Worm (Caenorhabditis elegans) whole organism, L4 larva: ENCODE results near the gene C16B8.4.

ENCODE experiments used
- D1046.2 ChIP-seq: fragments of 200-800 bp; sonication (Bioruptor generic); IDR thresholded peaks from 2 replicates; pipeline ENCODE4 v1.3.6; 2022; ENCODE audit warnings: missing genetic modification characterization, missing compliant biosample characterization
- F10B5.3 ChIP-seq: sonication (generic microtip); optimal IDR thresholded peaks from 2 replicates; lab custom pipeline; 2016; ENCODE audit warnings: mild to moderate bottlenecking, missing genetic modification characterization, missing compliant biosample characterization
- F26F4.8 ChIP-seq: fragments of 200-800 bp; sonication (Bioruptor generic); conservative IDR thresholded peaks from 2 replicates; pipeline ENCODE4 v1.3.6; 2022; ENCODE audit warnings: missing genetic modification characterization, missing compliant biosample characterization
- F37D6.2 ChIP-seq: sonication (generic microtip); optimal IDR thresholded peaks from 2 replicates; lab custom pipeline; 2016; ENCODE audit warnings: mild to moderate bottlenecking, missing genetic modification characterization, missing compliant biosample characterization
- F49E8.2 ChIP-seq: sonication (generic microtip); optimal IDR thresholded peaks from 2 replicates; lab custom pipeline; 2016; ENCODE audit warnings: missing compliant biosample characterization, mild to moderate bottlenecking, missing genetic modification characterization, borderline replicate concordance
- Y5F2A.4 ChIP-seq: fragments of 200-800 bp; sonication (Bioruptor generic); optimal IDR thresholded peaks from 2 replicates; lab custom pipeline; 2018; ENCODE audit warnings: mild to moderate bottlenecking, missing genetic modification characterization, missing compliant biosample characterization
- aha-1 ChIP-seq: fragments of 150-350 bp; peaks from one replicate; lab custom pipeline; 2014; ENCODE audit warnings: missing biosample characterization, missing genetic modification characterization
- attf-4 ChIP-seq: sonication (generic microtip); optimal IDR thresholded peaks from 3 replicates; lab custom pipeline; 2017; ENCODE audit warnings: missing biosample characterization, missing genetic modification characterization
- ceh-28 ChIP-seq: fragments of 150-350 bp; optimal IDR thresholded peaks from 2 replicates; lab custom pipeline; 2014; ENCODE audit warnings: missing biosample characterization, missing genetic modification reagents, missing genetic modification characterization
- ceh-32 ChIP-seq: sonication (generic microtip); optimal IDR thresholded peaks from 2 replicates; lab custom pipeline; 2016; ENCODE audit warnings: mild to moderate bottlenecking, missing genetic modification characterization, missing compliant biosample characterization; ENCODE audit not compliant: poor library complexity
- ceh-44 ChIP-seq: fragments of 200-800 bp; sonication (Bioruptor generic); IDR thresholded peaks from 2 replicates; pipeline ENCODE4 v1.3.6; 2022; ENCODE audit warnings: missing genetic modification reagents, missing genetic modification characterization, missing compliant biosample characterization
- ceh-62 ChIP-seq: sonication (generic microtip); optimal IDR thresholded peaks from 2 replicates; lab custom pipeline; 2017; ENCODE audit warnings: missing biosample characterization, missing genetic modification characterization
- cey-2 ChIP-seq: sonication (generic microtip); optimal IDR thresholded peaks from 3 replicates; lab custom pipeline; 2017; ENCODE audit warnings: missing genetic modification characterization, mild to moderate bottlenecking, missing compliant biosample characterization, antibody characterized with exemption, borderline replicate concordance; ENCODE audit not compliant: insufficient read depth
- ctbp-1 ChIP-seq: fragments of 200-800 bp; sonication (Bioruptor generic); IDR thresholded peaks from 2 replicates; pipeline ENCODE4 v1.3.6; 2022; ENCODE audit warnings: missing genetic modification reagents, missing genetic modification characterization, missing compliant biosample characterization
- daf-16 ChIP-seq, 3 experiments: sonication (generic microtip); optimal IDR thresholded peaks; 2 replicates each; lab custom pipeline; 2016 to 2017; ENCODE audit warnings: missing genetic modification characterization in 3 of 3, missing genetic modification reagents in 3 of 3, mild to moderate bottlenecking in 2 of 3, missing compliant biosample characterization in 2 of 3, missing biosample characterization in 1 of 3, moderate library complexity in 1 of 3
- daf-19 ChIP-seq: fragments of 200-800 bp; sonication (Bioruptor generic); conservative IDR thresholded peaks from 2 replicates; pipeline ENCODE4 v1.3.6; 2022; ENCODE audit warnings: missing genetic modification characterization, missing compliant biosample characterization
- dmd-8 ChIP-seq: fragments of 200-800 bp; sonication (Bioruptor generic); IDR thresholded peaks from 2 replicates; pipeline ENCODE4 v1.3.6; 2022; ENCODE audit warnings: missing genetic modification characterization, missing compliant biosample characterization
- dmd-9 ChIP-seq: fragments of 200-800 bp; sonication (Bioruptor generic); IDR thresholded peaks from 2 replicates; pipeline ENCODE4 v1.3.6; 2022; ENCODE audit warnings: missing genetic modification reagents, missing genetic modification characterization, missing compliant biosample characterization
- duxl-1 ChIP-seq: sonication (generic microtip); optimal IDR thresholded peaks from 2 replicates; lab custom pipeline; 2016; ENCODE audit warnings: mild to moderate bottlenecking, missing genetic modification characterization, moderate library complexity, missing compliant biosample characterization; ENCODE audit not compliant: poor library complexity
- dve-1 ChIP-seq: sonication (generic microtip); optimal IDR thresholded peaks from 2 replicates; lab custom pipeline; 2017; ENCODE audit warnings: antibody characterized with exemption, mild to moderate bottlenecking, missing genetic modification characterization, missing compliant biosample characterization; ENCODE audit not compliant: insufficient read depth
- egl-43 ChIP-seq: fragments of 200-800 bp; sonication (Bioruptor generic); IDR thresholded peaks from 2 replicates; pipeline ENCODE4 v1.3.6; 2022; ENCODE audit warnings: missing genetic modification reagents, missing genetic modification characterization, missing compliant biosample characterization
- hlh-11 ChIP-seq: fragments of 200-800 bp; sonication (Bioruptor generic); optimal IDR thresholded peaks from 2 replicates; lab custom pipeline; 2018; ENCODE audit warnings: mild to moderate bottlenecking, missing genetic modification characterization, missing compliant biosample characterization
- hmg-1.1 ChIP-seq: fragments of 200-800 bp; sonication (Bioruptor generic); IDR thresholded peaks from 2 replicates; pipeline ENCODE4 v1.3.6; 2022; ENCODE audit warnings: missing genetic modification reagents, missing genetic modification characterization, missing compliant biosample characterization
- lin-1 ChIP-seq: fragments of 200-800 bp; sonication (Bioruptor generic); IDR thresholded peaks from 2 replicates; pipeline ENCODE4 v1.3.6; 2022; ENCODE audit warnings: missing genetic modification reagents, missing genetic modification characterization, missing compliant biosample characterization
- lin-38 ChIP-seq: fragments of 200-800 bp; sonication (Bioruptor generic); IDR thresholded peaks from 2 replicates; pipeline ENCODE4 v1.3.6; 2022; ENCODE audit warnings: missing genetic modification reagents, missing genetic modification characterization, missing compliant biosample characterization
- lsy-2 ChIP-seq, 2 experiments: fragments of 150-350 bp in 1 of 2; sonication (generic microtip) in 1 of 2; optimal IDR thresholded peaks; 2 replicates each; lab custom pipeline; 2014 to 2017; ENCODE audit warnings: missing biosample characterization in 2 of 2, missing genetic modification characterization in 2 of 2
- mxl-3 ChIP-seq: fragments of 200-800 bp; sonication (Bioruptor generic); optimal IDR thresholded peaks from 2 replicates; lab custom pipeline; 2018; ENCODE audit warnings: mild to moderate bottlenecking, missing genetic modification characterization, missing compliant biosample characterization
- nhr-111 ChIP-seq: fragments of 200-800 bp; sonication (Bioruptor generic); optimal IDR thresholded peaks from 2 replicates; lab custom pipeline; 2018; ENCODE audit warnings: mild to moderate bottlenecking, missing genetic modification characterization, missing compliant biosample characterization
- nhr-237 ChIP-seq: sonication (generic microtip); optimal IDR thresholded peaks from 2 replicates; lab custom pipeline; 2017; ENCODE audit warnings: missing biosample characterization, missing genetic modification characterization
- nhr-28 ChIP-seq: fragments of 150-350 bp; optimal IDR thresholded peaks from 2 replicates; lab custom pipeline; 2014; ENCODE audit warnings: missing biosample characterization, missing genetic modification characterization
- nhr-6 ChIP-seq: fragments of 150-350 bp; optimal IDR thresholded peaks from 2 replicates; lab custom pipeline; 2014; ENCODE audit warnings: missing biosample characterization, missing genetic modification characterization
- nhr-76 ChIP-seq: fragments of 150-350 bp; optimal IDR thresholded peaks from 2 replicates; lab custom pipeline; 2014; ENCODE audit warnings: missing biosample characterization, missing genetic modification characterization
- php-3 ChIP-seq: fragments of 200-800 bp; sonication (Bioruptor generic); IDR thresholded peaks from 2 replicates; pipeline ENCODE4 v1.3.6; 2022; ENCODE audit warnings: missing genetic modification reagents, missing genetic modification characterization, missing compliant biosample characterization
- pqm-1 ChIP-seq: sonication (generic microtip); optimal IDR thresholded peaks from 2 replicates; lab custom pipeline; 2017; ENCODE audit warnings: missing biosample characterization, missing genetic modification characterization
- rbr-2 ChIP-seq: sonication (generic microtip); optimal IDR thresholded peaks from 2 replicates; lab custom pipeline; 2016; ENCODE audit warnings: missing genotype, missing genetic modification characterization, missing compliant biosample characterization
- saeg-2 ChIP-seq: fragments of 200-800 bp; sonication (Bioruptor generic); IDR thresholded peaks from 2 replicates; pipeline ENCODE4 v1.3.6; 2022; ENCODE audit warnings: missing genetic modification reagents, missing genetic modification characterization, missing compliant biosample characterization
- snpc-4 ChIP-seq: fragments of 150-350 bp; optimal IDR thresholded peaks from 2 replicates; lab custom pipeline; 2014; ENCODE audit warnings: missing biosample characterization, missing genetic modification characterization
- spr-1 ChIP-seq: sonication (generic microtip); optimal IDR thresholded peaks from 2 replicates; lab custom pipeline; 2016; ENCODE audit warnings: mild to moderate bottlenecking, missing genetic modification characterization, missing compliant biosample characterization
- tag-97 ChIP-seq: fragments of 200-800 bp; sonication (Bioruptor generic); IDR thresholded peaks from 2 replicates; pipeline ENCODE4 v1.3.6; 2022; ENCODE audit warnings: missing genetic modification characterization, missing compliant biosample characterization
- unc-130 ChIP-seq: sonication (generic microtip); optimal IDR thresholded peaks from 2 replicates; lab custom pipeline; 2016; ENCODE audit warnings: missing genetic modification reagents, missing genetic modification characterization, missing compliant biosample characterization
- unc-39 ChIP-seq: sonication (generic microtip); optimal IDR thresholded peaks from 2 replicates; lab custom pipeline; 2017; ENCODE audit warnings: missing biosample characterization, missing genetic modification characterization
- unc-62 ChIP-seq, 3 experiments: fragments of 150-350 bp in 1 of 3; sonication (generic microtip); optimal IDR thresholded peaks in 2 of 3; peaks in 1 of 3; 1 replicate in 1 of 3; 2 replicates in 2 of 3; lab custom pipeline; 2014 to 2017; ENCODE audit warnings: missing biosample characterization in 3 of 3, missing genetic modification characterization in 3 of 3, missing genetic modification reagents in 3 of 3, missing genotype in 1 of 3
- vab-7 ChIP-seq: fragments of 200-800 bp; sonication (Bioruptor generic); IDR thresholded peaks from 2 replicates; pipeline ENCODE4 v1.3.6; 2022; ENCODE audit warnings: missing genetic modification reagents, missing genetic modification characterization, missing compliant biosample characterization
- zfp-3 ChIP-seq: fragments of 200-800 bp; sonication (Bioruptor generic); conservative IDR thresholded peaks from 2 replicates; pipeline ENCODE4 v1.3.6; 2022; ENCODE audit warnings: missing genetic modification reagents, missing genetic modification characterization, missing compliant biosample characterization
- zip-11 ChIP-seq: fragments of 200-800 bp; sonication (Bioruptor generic); IDR thresholded peaks from 2 replicates; pipeline ENCODE4 v1.3.6; 2022; ENCODE audit warnings: missing genetic modification characterization, missing compliant biosample characterization
- ztf-11 ChIP-seq: fragments of 150-350 bp; optimal IDR thresholded peaks from 2 replicates; lab custom pipeline; 2014; ENCODE audit warnings: missing biosample characterization, missing genetic modification characterization
- ztf-7 ChIP-seq: fragments of 150-350 bp; optimal IDR thresholded peaks from 2 replicates; lab custom pipeline; 2014; ENCODE audit warnings: missing biosample characterization, missing genetic modification characterization

Gene C16B8.4

DNA sequence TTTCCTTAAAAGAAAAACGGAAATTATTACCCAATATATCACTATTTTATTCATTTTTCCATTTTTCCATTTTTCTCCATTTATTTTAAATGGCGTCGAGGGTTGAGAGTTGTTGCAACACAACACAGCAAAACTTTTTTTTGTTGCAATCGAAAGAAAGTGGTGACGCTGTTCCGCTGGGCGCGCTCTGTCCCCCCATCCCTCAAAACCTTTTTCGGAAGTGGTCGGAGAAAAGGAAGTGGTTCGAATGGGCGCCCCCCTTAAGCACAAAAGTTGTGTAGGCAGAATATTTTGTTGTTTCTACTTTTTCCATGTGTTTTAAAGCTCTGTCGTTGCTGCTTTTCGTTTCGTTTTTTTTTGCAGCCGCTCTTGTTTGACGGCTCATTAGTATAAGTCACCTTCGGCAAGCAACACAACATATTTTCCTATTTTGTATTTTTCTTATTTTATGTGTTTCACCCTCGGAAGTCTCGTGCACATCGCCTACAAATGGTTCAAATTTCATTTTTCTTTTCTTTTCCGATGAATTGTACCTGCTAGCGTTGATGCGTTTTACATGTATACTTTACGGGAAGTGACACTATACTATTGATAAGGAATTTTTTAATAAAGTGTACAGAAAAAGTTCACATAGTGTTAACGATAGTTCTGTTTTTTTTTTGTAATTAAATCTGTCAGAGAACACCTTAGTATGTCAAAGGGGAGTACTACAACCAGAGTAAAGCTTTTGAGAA lies 44.3 kb upstream of the C16B8.4 start:
- TF ChIP-seq unc-62 (GFP tag; optimal IDR thresholded peaks at IDR 0.05 in 1 of 2; lab: Kevin White, UChicago): peak in 1 of 2 experiments; percentile 59
- no peak for TF ChIP-seq unc-62 (tag; optimal IDR thresholded peaks at IDR 0.05; lab: Kevin White, UChicago)
- no peak for TF ChIP-seq ceh-32 (tag; lab: Kevin White, UChicago)
- no peak for TF ChIP-seq cey-2 (tag; lab: Kevin White, UChicago)
- TF ChIP-seq rbr-2: peak; percentile 32
- TF ChIP-seq ctbp-1 (GFP tag; lab: Robert Waterston, UW): 0 out of 2 replicates have a peak, but pooled peaks have one; percentile 33
- no peak for TF ChIP-seq ztf-7 (tag; lab: Kevin White, UChicago)
- TF ChIP-seq lin-1 (GFP tag; lab: Robert Waterston, UW): no peak
- peak; percentile 29; the same call in 1 of the 2 replicates for TF ChIP-seq vab-7 (GFP tag; lab: Robert Waterston, UW)
- TF ChIP-seq daf-16 (GFP tag; optimal IDR thresholded peaks at IDR 0.05; lab: Kevin White, UChicago): no peak
- TF ChIP-seq daf-16 (tag; optimal IDR thresholded peaks at IDR 0.05; lab: Kevin White, UChicago): peak; percentile 32
- peak; percentile 64; the same call in 1 of the 2 replicates for TF ChIP-seq egl-43 (GFP tag; lab: Robert Waterston, UW)
- no peak for TF ChIP-seq tag-97
- no peak for TF ChIP-seq nhr-76 (tag; lab: Kevin White, UChicago)
- peak; percentile 15 for TF ChIP-seq pqm-1 (tag; lab: Kevin White, UChicago)
- TF ChIP-seq nhr-28 (tag; lab: Kevin White, UChicago): peak; percentile 75
- no peak for TF ChIP-seq ceh-62 (tag; lab: Kevin White, UChicago)
- TF ChIP-seq hmg-1.1 (GFP tag; lab: Robert Waterston, UW): 0 out of 2 replicates have a peak, but pooled peaks have one; percentile 36
- TF ChIP-seq hlh-11 (tag; lab: Kevin White, UChicago): peak; percentile 22
- no peak for TF ChIP-seq spr-1 (tag; lab: Kevin White, UChicago)
- TF ChIP-seq ceh-28 (tag; lab: Kevin White, UChicago): no peak
- TF ChIP-seq, all 104 proteins: peak for 10

ce11 chrX:4016113-4016512 lies 42.7 kb upstream of the C16B8.4 start, which contains the start of gene hrg-1:
hrg-1 (minus strand) TSS chrX:4016221.
- no peak for TF ChIP-seq zip-11
- TF ChIP-seq nhr-6: no peak
- no peak for TF ChIP-seq duxl-1 (tag; lab: Kevin White, UChicago)
- TF ChIP-seq dve-1 (tag; lab: Kevin White, UChicago): peak; percentile 77
- TF ChIP-seq attf-4: no peak
- no peak for TF ChIP-seq dmd-8
- peak; percentile 66 for TF ChIP-seq ctbp-1 (GFP tag; lab: Robert Waterston, UW)
- TF ChIP-seq hmg-1.1 (GFP tag; lab: Robert Waterston, UW): peak; percentile 78
- TF ChIP-seq zfp-3 (GFP tag; lab: Robert Waterston, UW): no peak
- peak; percentile 38 for TF ChIP-seq F37D6.2 (tag; lab: Kevin White, UChicago)
- no peak for TF ChIP-seq spr-1 (tag; lab: Kevin White, UChicago)
- TF ChIP-seq nhr-111 (GFP tag; lab: Kevin White, UChicago): no peak
- no peak for TF ChIP-seq D1046.2 (GFP tag; lab: Robert Waterston, UW)
- no peak for TF ChIP-seq daf-19 (GFP tag; lab: Robert Waterston, UW)
- TF ChIP-seq lsy-2 (tag; optimal IDR thresholded peaks at IDR 0.05; lab: Kevin White, UChicago): peak; percentile 28 to 70
- no peak for TF ChIP-seq php-3 (GFP tag; lab: Robert Waterston, UW)
- TF ChIP-seq aha-1 (tag; lab: Kevin White, UChicago): peak; percentile 98
- TF ChIP-seq dmd-9: no peak
- TF ChIP-seq ceh-44 (GFP tag; lab: Robert Waterston, UW): no peak
- TF ChIP-seq F26F4.8 (GFP tag; lab: Robert Waterston, UW): no peak
- no peak; the same call in 1 of the 2 replicates for TF ChIP-seq lin-38 (GFP tag; lab: Robert Waterston, UW)
- no peak for TF ChIP-seq ceh-32 (tag; lab: Kevin White, UChicago)
- no peak for TF ChIP-seq unc-39 (tag; lab: Kevin White, UChicago)
- peak; percentile 62; the same call in 1 of the 2 replicates for TF ChIP-seq egl-43 (GFP tag; lab: Robert Waterston, UW)
- no peak for TF ChIP-seq ztf-11 (tag; lab: Kevin White, UChicago)
- TF ChIP-seq unc-130 (GFP tag; lab: Kevin White, UChicago): no peak
- TF ChIP-seq mxl-3 (GFP tag; lab: Kevin White, UChicago): peak; percentile 65
- no peak for TF ChIP-seq snpc-4 (tag; lab: Kevin White, UChicago)
- no peak for TF ChIP-seq saeg-2
- no peak for TF ChIP-seq Y5F2A.4
- TF ChIP-seq F10B5.3: no peak
- TF ChIP-seq F49E8.2 (tag; lab: Kevin White, UChicago): no peak
- TF ChIP-seq nhr-237 (tag; lab: Kevin White, UChicago): no peak
